Worm (Caenorhabditis elegans): ENCODE measurements around the gene F09C6.15.
A peak's percentile ranks its signal among the peaks of the same experiment; 100 is the strongest.

F09C6.15 gene

DNA sequence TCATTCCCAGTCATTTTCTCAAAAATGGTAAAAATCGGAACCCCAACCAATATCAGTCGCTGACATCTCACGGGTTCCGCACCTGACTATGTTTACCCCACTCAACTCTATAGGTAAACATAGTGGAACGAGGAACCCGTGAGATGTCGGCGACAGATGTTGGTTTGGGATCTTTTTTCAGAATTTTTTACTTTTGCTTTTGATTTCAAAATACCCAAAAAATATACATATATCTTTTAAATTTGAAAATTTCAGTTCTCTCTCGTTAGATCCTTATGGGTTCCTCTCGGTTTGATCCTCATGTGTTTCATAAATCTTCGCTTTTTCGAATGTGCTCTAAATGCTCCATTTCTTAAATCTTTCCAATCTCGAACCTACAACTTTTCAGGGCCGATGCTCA is 19.9 kb upstream of the F09C6.15 start, which contains the start of gene srw-23:
srw-23 (plus strand) TSS at position 301 of the 400 bp plus-strand sequence.
- TF ChIP-seq rec-8 (tag; optimal IDR thresholded peaks at IDR 0.05) = no peak
- TF ChIP-seq akir-1 (GFP tag; optimal IDR thresholded peaks at IDR 0.05) = no peak
- no peak for TF ChIP-seq sea-2 (GFP tag; IDR thresholded peaks at IDR 0.05)
- TF ChIP-seq hsf-1 (GFP tag; IDR thresholded peaks at IDR 0.05) = no peak
- TF ChIP-seq cebp-1 (GFP tag; IDR thresholded peaks at IDR 0.05) = no peak
- TF ChIP-seq cebp-1 (tag; optimal IDR thresholded peaks at IDR 0.05) = no peak
- no peak for TF ChIP-seq ztf-6 (GFP tag; IDR thresholded peaks at IDR 0.05)
- no peak for TF ChIP-seq lin-35 (GFP tag; optimal IDR thresholded peaks at IDR 0.05)
- no peak for TF ChIP-seq F37B4.10 (GFP tag; IDR thresholded peaks at IDR 0.05)
- no peak for TF ChIP-seq tlf-1 (GFP tag; optimal IDR thresholded peaks at IDR 0.05)
- TF ChIP-seq B0019.2 (GFP tag; conservative IDR thresholded peaks at IDR 0.05) = no peak
- no peak for TF ChIP-seq pha-4 (tag; optimal IDR thresholded peaks at IDR 0.05)

DNA sequence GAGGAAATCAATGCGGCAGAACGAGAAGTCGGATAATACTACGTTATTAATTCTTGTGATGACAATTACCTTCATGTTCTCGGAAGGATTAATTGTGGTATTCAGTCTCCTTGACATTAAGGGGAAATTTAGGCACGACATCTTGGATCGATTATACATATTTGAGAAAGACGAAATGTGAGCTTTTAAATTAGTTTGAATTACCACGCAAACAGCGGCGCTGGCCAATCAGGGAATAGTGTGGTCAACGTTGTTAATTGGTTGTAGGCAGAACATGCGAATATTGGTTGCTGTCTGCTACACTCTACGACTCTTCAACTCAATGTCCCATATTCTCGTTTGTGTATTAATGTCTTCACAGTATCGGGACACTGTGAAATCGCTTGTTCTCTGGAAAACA is 18.6 kb upstream of the F09C6.15 start, which contains the start of gene F49A5.10:
F49A5.10 (plus strand) TSS at position 301 of the 400 bp plus-strand sequence.
- no peak for TF ChIP-seq Y56A3A.18 (GFP tag; IDR thresholded peaks at IDR 0.05)
- TF ChIP-seq ztf-22 (GFP tag; optimal IDR thresholded peaks at IDR 0.05) = no peak
- TF ChIP-seq zim-3 (tag; optimal IDR thresholded peaks at IDR 0.05) = no peak
- no peak for TF ChIP-seq hmg-20 (GFP tag; IDR thresholded peaks at IDR 0.05)
- no peak for TF ChIP-seq somi-1 (GFP tag; optimal IDR thresholded peaks at IDR 0.05)
- no peak for TF ChIP-seq snpc-1.1 (tag; optimal IDR thresholded peaks at IDR 0.05; ENCODE audit: insufficient read depth)
- no peak for TF ChIP-seq ekl-4 (GFP tag; IDR thresholded peaks at IDR 0.05)
- TF ChIP-seq ceh-40 (GFP tag; IDR thresholded peaks at IDR 0.05) = no peak
- TF ChIP-seq F57C9.4 (tag; optimal IDR thresholded peaks at IDR 0.05) = no peak
- TF ChIP-seq aptf-3 (GFP tag; IDR thresholded peaks at IDR 0.05) = no peak
- no peak for TF ChIP-seq let-607 (tag; optimal IDR thresholded peaks at IDR 0.05)
- no peak for TF ChIP-seq lin-40 (tag; optimal IDR thresholded peaks at IDR 0.05)

DNA sequence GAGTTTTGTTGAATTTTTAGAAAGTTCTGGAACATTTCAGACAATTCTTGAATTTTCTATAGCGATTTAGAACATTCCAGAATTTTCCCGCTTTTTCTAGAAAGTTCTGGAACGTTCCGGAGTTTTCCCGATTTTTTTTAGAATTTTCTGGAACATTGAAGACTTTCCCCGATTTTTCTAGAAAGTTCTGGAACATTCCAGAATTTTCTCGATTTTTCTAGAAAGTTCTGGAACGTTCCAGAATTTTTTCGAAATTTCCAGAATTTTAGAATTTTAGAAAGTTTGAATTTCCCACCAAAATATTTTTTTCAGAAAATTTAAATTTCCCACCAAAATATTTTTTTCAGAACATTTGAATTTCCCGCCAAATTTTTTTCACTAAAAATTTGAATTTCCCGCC is 16.5 kb upstream of the F09C6.15 start:
- TF ChIP-seq hsf-1 (GFP tag; IDR thresholded peaks at IDR 0.05) = peak; percentile 92

ce11 chrV:16879532-16879931 is 14.0 kb upstream of the F09C6.15 start:
- TF ChIP-seq snpc-4 (GFP tag; optimal IDR thresholded peaks at IDR 0.05) = no peak
- no peak for TF ChIP-seq snpc-4 (tag; optimal IDR thresholded peaks at IDR 0.05)
- no peak for TF ChIP-seq T07F8.4 (tag; optimal IDR thresholded peaks at IDR 0.05)
- TF ChIP-seq F33H1.4 (GFP tag; IDR thresholded peaks at IDR 0.05) = no peak
- TF ChIP-seq hlh-26 (GFP tag; conservative IDR thresholded peaks at IDR 0.05) = no peak
- no peak for TF ChIP-seq efl-1 (GFP tag; optimal IDR thresholded peaks at IDR 0.05)
- TF ChIP-seq nhr-90 (tag; optimal IDR thresholded peaks at IDR 0.05) = no peak
- TF ChIP-seq B0035.1 (tag; optimal IDR thresholded peaks at IDR 0.05) = no peak
- TF ChIP-seq nhr-27 (tag; optimal IDR thresholded peaks at IDR 0.05) = no peak
- TF ChIP-seq egl-44 (GFP tag; IDR thresholded peaks at IDR 0.05) = no peak
- TF ChIP-seq ztf-6 (GFP tag; IDR thresholded peaks at IDR 0.05) = no peak
- TF ChIP-seq snpc-1.1 (tag; optimal IDR thresholded peaks at IDR 0.05; ENCODE audit: insufficient read depth) = no peak
- no peak for TF ChIP-seq lir-1 (GFP tag; conservative IDR thresholded peaks at IDR 0.05)
- no peak for TF ChIP-seq Y67H2A.10 (GFP tag; conservative IDR thresholded peaks at IDR 0.05)
- TF ChIP-seq pbrm-1 (GFP tag; IDR thresholded peaks at IDR 0.05) = no peak
- no peak for TF ChIP-seq F57A8.1 (GFP tag; optimal IDR thresholded peaks at IDR 0.05)
- no peak for TF ChIP-seq B0019.2 (GFP tag; conservative IDR thresholded peaks at IDR 0.05)
- TF ChIP-seq rec-8 (tag; optimal IDR thresholded peaks at IDR 0.05) = no peak

Measured in whole organism, young adult.